Fruit fly (Drosophila melanogaster) whole organism, embryonic: ENCODE data around the gene CG1231.
A peak's percentile ranks its signal among the peaks of the same experiment; 100 is the strongest.

Experiments used
- Antp ChIP-seq: fragments of 200-800 bp; sonication (Bioruptor generic); optimal IDR thresholded peaks from 3 replicates; lab custom pipeline; 2016; ENCODE audit warnings: missing biosample characterization, missing genetic modification characterization
- B-H2 ChIP-seq: fragments of 200-800 bp; sonication (Bioruptor generic); optimal IDR thresholded peaks from 2 replicates; lab custom pipeline; 2018; ENCODE audit warnings: missing biosample characterization, mild to moderate bottlenecking, missing genetic modification characterization
- Bteb2 ChIP-seq: fragments of 200-800 bp; sonication (Bioruptor generic); optimal IDR thresholded peaks from 2 replicates; lab custom pipeline; 2016; ENCODE audit warnings: missing biosample characterization, missing genetic modification characterization
- CG10267 ChIP-seq: fragments of 200-800 bp; sonication (Bioruptor generic); optimal IDR thresholded peaks from 2 replicates; lab custom pipeline; 2018; ENCODE audit warnings: missing biosample characterization, mild to moderate bottlenecking, missing genetic modification characterization, moderate library complexity
- CG10366 ChIP-seq: fragments of 200-800 bp; sonication (Bioruptor generic); IDR thresholded peaks from 2 replicates; pipeline ENCODE4 v1.3.6; 2022; ENCODE audit warnings: missing biosample characterization, missing genetic modification characterization
- CG10979 ChIP-seq: fragments of 200-800 bp; sonication (Bioruptor generic); optimal IDR thresholded peaks from 2 replicates; lab custom pipeline; 2018; ENCODE audit warnings: missing biosample characterization, mild to moderate bottlenecking, missing genetic modification characterization, moderate library complexity
- CG12104 ChIP-seq: fragments of 200-800 bp; sonication (Bioruptor generic); optimal IDR thresholded peaks from 3 replicates; lab custom pipeline; 2016; ENCODE audit warnings: missing biosample characterization, missing genetic modification characterization
- CG12236 ChIP-seq: fragments of 200-800 bp; sonication (Bioruptor generic); optimal IDR thresholded peaks from 2 replicates; lab custom pipeline; 2016; ENCODE audit warnings: missing biosample characterization, missing genetic modification characterization
- CG1233 ChIP-seq: fragments of 200-800 bp; sonication (Bioruptor generic); optimal IDR thresholded peaks from 4 replicates; lab custom pipeline; 2018; ENCODE audit warnings: missing biosample characterization, mild to moderate bottlenecking, missing genetic modification characterization
- CG13123 ChIP-seq: fragments of 200-800 bp; sonication (Bioruptor generic); optimal IDR thresholded peaks from 2 replicates; lab custom pipeline; 2016; ENCODE audit warnings: missing biosample characterization, missing genetic modification characterization
- CG13624 ChIP-seq: fragments of 200-800 bp; sonication (Bioruptor generic); optimal IDR thresholded peaks from 2 replicates; lab custom pipeline; 2016; ENCODE audit warnings: missing biosample characterization, missing genetic modification characterization
- CG14441 ChIP-seq: fragments of 200-800 bp; sonication (Bioruptor generic); IDR thresholded peaks from 2 replicates; pipeline ENCODE4 v1.3.6; 2022; ENCODE audit warnings: missing biosample characterization, missing genetic modification characterization
- CG18011 ChIP-seq: fragments of 200-800 bp; sonication (Bioruptor generic); optimal IDR thresholded peaks from 2 replicates; lab custom pipeline; 2017; ENCODE audit warnings: missing biosample characterization, missing genetic modification characterization, mild to moderate bottlenecking, moderate library complexity, missing genotype
- CG2875 ChIP-seq: fragments of 200-800 bp; sonication (Bioruptor generic); optimal IDR thresholded peaks from 2 replicates; lab custom pipeline; 2017; ENCODE audit warnings: missing biosample characterization, mild to moderate bottlenecking, missing genetic modification characterization, missing genetic modification reagents
- CG3838 ChIP-seq: fragments of 200-800 bp; sonication (Bioruptor generic); optimal IDR thresholded peaks from 3 replicates; lab custom pipeline; 2016; ENCODE audit warnings: missing biosample characterization, missing genetic modification characterization
- CG5245 ChIP-seq: fragments of 200-800 bp; sonication (Bioruptor generic); optimal IDR thresholded peaks from 3 replicates; lab custom pipeline; 2016; ENCODE audit warnings: missing biosample characterization, missing genetic modification characterization
- CG6272 ChIP-seq: fragments of 200-800 bp; sonication (Bioruptor generic); IDR thresholded peaks from 2 replicates; pipeline ENCODE4 v1.3.6; 2022; ENCODE audit warnings: missing biosample characterization, missing genetic modification characterization
- CG6854 ChIP-seq: fragments of 200-800 bp; sonication (Bioruptor generic); optimal IDR thresholded peaks from 3 replicates; lab custom pipeline; 2017; ENCODE audit warnings: missing biosample characterization, mild to moderate bottlenecking, missing genetic modification characterization
- CG7357 ChIP-seq: fragments of 200-800 bp; sonication (Bioruptor generic); IDR thresholded peaks from 3 replicates; pipeline ENCODE4 v1.3.6; 2022; ENCODE audit warnings: missing biosample characterization, missing genetic modification characterization
- CG8765 ChIP-seq: fragments of 200-800 bp; sonication (Bioruptor generic); IDR thresholded peaks from 2 replicates; pipeline ENCODE4 v1.3.6; 2022; ENCODE audit warnings: missing biosample characterization, missing genetic modification characterization
- Ets97D ChIP-seq: fragments of 200-800 bp; sonication (Bioruptor generic); optimal IDR thresholded peaks from 3 replicates; lab custom pipeline; 2016; ENCODE audit warnings: missing biosample characterization, missing genetic modification characterization
- Fer3 ChIP-seq: fragments of 200-800 bp; sonication (Bioruptor generic); optimal IDR thresholded peaks from 2 replicates; lab custom pipeline; 2018; ENCODE audit warnings: missing biosample characterization, mild to moderate bottlenecking, missing genetic modification characterization, moderate library complexity
- H15 ChIP-seq: fragments of 200-800 bp; sonication (Bioruptor generic); IDR thresholded peaks from 3 replicates; pipeline ENCODE4 v1.3.6; 2022; ENCODE audit warnings: missing biosample characterization, missing genetic modification characterization
- H2.0 ChIP-seq: fragments of 200-800 bp; sonication (Bioruptor generic); IDR thresholded peaks from 2 replicates; pipeline ENCODE4 v1.3.6; 2022; ENCODE audit warnings: missing biosample characterization, missing genetic modification characterization
- Hey ChIP-seq: fragments of 200-800 bp; sonication (Bioruptor generic); optimal IDR thresholded peaks from 3 replicates; lab custom pipeline; 2018; ENCODE audit warnings: missing biosample characterization, mild to moderate bottlenecking, missing genetic modification characterization
- Jarid2 ChIP-seq: fragments of 200-800 bp; sonication (Bioruptor generic); optimal IDR thresholded peaks from 3 replicates; lab custom pipeline; 2017; ENCODE audit warnings: mild to moderate bottlenecking, missing biosample characterization, missing genetic modification reagents, missing genetic modification characterization
- Lhr ChIP-seq: fragments of 200-800 bp; sonication (Bioruptor generic); optimal IDR thresholded peaks from 3 replicates; lab custom pipeline; 2017; ENCODE audit warnings: mild to moderate bottlenecking, missing biosample characterization, missing genetic modification reagents, missing genetic modification characterization
- PHDP ChIP-seq: fragments of 200-800 bp; sonication (Bioruptor generic); optimal IDR thresholded peaks from 3 replicates; lab custom pipeline; 2018; ENCODE audit warnings: missing biosample characterization, mild to moderate bottlenecking, missing genetic modification characterization, moderate library complexity
- Rx ChIP-seq: fragments of 200-800 bp; sonication (Bioruptor generic); IDR thresholded peaks from 2 replicates; pipeline ENCODE4 v1.3.6; 2022; ENCODE audit warnings: missing biosample characterization, missing genetic modification characterization
- Scr ChIP-seq: fragments of 200-800 bp; sonication (Bioruptor generic); IDR thresholded peaks from 2 replicates; pipeline ENCODE4 v1.3.6; 2022; ENCODE audit warnings: missing biosample characterization, missing genetic modification characterization; ENCODE audit not compliant: partially characterized antibody
- Sin3A ChIP-seq: fragments of >200 bp; optimal IDR thresholded peaks from 2 replicates; lab custom pipeline; 2018
- YL-1 ChIP-seq: fragments of 200-800 bp; sonication (Bioruptor generic); optimal IDR thresholded peaks from 3 replicates; lab custom pipeline; 2017; ENCODE audit warnings: missing biosample characterization, mild to moderate bottlenecking, missing genetic modification characterization
- ara ChIP-seq: fragments of 200-800 bp; sonication (Bioruptor generic); IDR thresholded peaks from 2 replicates; pipeline ENCODE4 v1.3.6; 2022; ENCODE audit warnings: missing biosample characterization, missing genetic modification characterization
- ase ChIP-seq: fragments of 200-800 bp; sonication (Bioruptor generic); IDR thresholded peaks from 3 replicates; pipeline ENCODE4 v1.3.6; 2022; ENCODE audit warnings: missing biosample characterization, missing genetic modification characterization
- bowl ChIP-seq: fragments of 200-800 bp; sonication (Bioruptor generic); IDR thresholded peaks from 2 replicates; pipeline ENCODE4 v1.3.6; 2022; ENCODE audit warnings: missing biosample characterization, missing genetic modification characterization
- cato ChIP-seq: fragments of 200-800 bp; sonication (Bioruptor generic); optimal IDR thresholded peaks from 2 replicates; lab custom pipeline; 2016; ENCODE audit warnings: missing biosample characterization, missing genetic modification characterization, borderline replicate concordance
- chif ChIP-seq, 2 experiments: fragments of 200-800 bp; sonication (Bioruptor generic); optimal IDR thresholded peaks; 3 replicates each; lab custom pipeline; 2016; ENCODE audit warnings: missing biosample characterization in 2 of 2, missing genetic modification characterization in 2 of 2
- ems ChIP-seq: fragments of 200-800 bp; sonication (Bioruptor generic); optimal IDR thresholded peaks from 3 replicates; lab custom pipeline; 2016; ENCODE audit warnings: missing biosample characterization, missing genetic modification characterization
- fd102C ChIP-seq: fragments of 200-800 bp; sonication (Bioruptor generic); optimal IDR thresholded peaks from 2 replicates; lab custom pipeline; 2018; ENCODE audit warnings: missing biosample characterization, mild to moderate bottlenecking, missing genetic modification characterization, moderate library complexity
- fu2 ChIP-seq: fragments of 200-800 bp; sonication (Bioruptor generic); optimal IDR thresholded peaks from 2 replicates; lab custom pipeline; 2016; ENCODE audit warnings: missing biosample characterization, missing genetic modification characterization
- grau ChIP-seq: fragments of 200-800 bp; optimal IDR thresholded peaks from 3 replicates; lab custom pipeline; 2019; ENCODE audit warnings: missing biosample characterization, mild to moderate bottlenecking, missing genetic modification characterization, moderate library complexity
- onecut ChIP-seq: fragments of 200-800 bp; sonication (Bioruptor generic); IDR thresholded peaks from 2 replicates; pipeline ENCODE4 v1.3.6; 2022; ENCODE audit warnings: missing biosample characterization, missing genetic modification characterization
- pita ChIP-seq: fragments of 200-800 bp; sonication (Bioruptor generic); optimal IDR thresholded peaks from 2 replicates; lab custom pipeline; 2017; ENCODE audit warnings: missing biosample characterization, mild to moderate bottlenecking, missing genetic modification characterization
- pnt ChIP-seq: fragments of 200-800 bp; sonication (Bioruptor generic); optimal IDR thresholded peaks from 3 replicates; lab custom pipeline; 2016; ENCODE audit warnings: missing biosample characterization, missing genetic modification characterization
- schlank ChIP-seq: fragments of 200-800 bp; sonication (Bioruptor generic); optimal IDR thresholded peaks from 2 replicates; lab custom pipeline; 2018; ENCODE audit warnings: missing biosample characterization, mild to moderate bottlenecking, missing genetic modification characterization
- sna ChIP-seq: fragments of 200-800 bp; sonication (Bioruptor generic); IDR thresholded peaks from 2 replicates; pipeline ENCODE4 v1.3.6; 2022; ENCODE audit warnings: missing biosample characterization, missing genetic modification characterization; ENCODE audit not compliant: partially characterized antibody
- tio ChIP-seq: fragments of 200-800 bp; sonication (Bioruptor generic); optimal IDR thresholded peaks from 2 replicates; lab custom pipeline; 2017; ENCODE audit warnings: missing biosample characterization, missing genetic modification characterization, inconsistent platforms
- tx ChIP-seq: fragments of 200-800 bp; sonication (Bioruptor generic); optimal IDR thresholded peaks from 2 replicates; lab custom pipeline; 2016; ENCODE audit warnings: missing biosample characterization, missing genetic modification characterization
- yki ChIP-seq: fragments of >200 bp; optimal IDR thresholded peaks from 3 replicates; lab custom pipeline; 2018
- z ChIP-seq: fragments of 200-800 bp; sonication (Bioruptor generic); IDR thresholded peaks from 3 replicates; pipeline ENCODE4 v1.3.6; 2022; ENCODE audit warnings: missing biosample characterization, missing genetic modification characterization
- zfh2 ChIP-seq: fragments of 200-800 bp; sonication (Bioruptor generic); optimal IDR thresholded peaks from 2 replicates; lab custom pipeline; 2016; ENCODE audit warnings: missing biosample characterization, missing genetic modification characterization

CG1231 gene

dm6 chr3L:350651-351228 is 5.5 kb upstream of the CG1231 start (continued):
- TF ChIP-seq B-H2 (GFP tag; lab: Kevin White, UChicago) (no peak), Jarid2 (GFP tag; lab: Kevin White, UChicago) (peak; percentile 14), grau (peak; percentile 73), CG12236 (GFP tag; lab: Kevin White, UChicago) (no peak), Lhr (no peak), ems (GFP tag; lab: Kevin White, UChicago) (peak; percentile 70), CG13624 (GFP tag; lab: Kevin White, UChicago) (peak; percentile 83), Antp (GFP tag; lab: Kevin White, UChicago) (peak; percentile 4), Rx (GFP tag; lab: Robert Waterston, UW) (peak; percentile 55; the same call in 1 of the 2 replicates), fd102C (GFP tag; lab: Kevin White, UChicago) (no peak), CG12104 (GFP tag; lab: Kevin White, UChicago) (no peak), CG3838 (GFP tag; lab: Kevin White, UChicago) (no peak), chif (GFP tag; optimal IDR thresholded peaks at IDR 0.05; lab: Kevin White, UChicago) (peak in 1 of 2 experiments; percentile 32), CG10267 (peak; percentile 76), YL-1 (GFP tag; lab: Kevin White, UChicago) (no peak), onecut (GFP tag; lab: Robert Waterston, UW) (no peak), CG7357 (GFP tag; lab: Robert Waterston, UW) (peak; percentile 65; the same call in 2 of the 3 replicates), Ets97D (GFP tag; lab: Kevin White, UChicago) (peak; percentile 52), Sin3A (lab: Kevin White, UChicago) (no peak), pnt (GFP tag; lab: Kevin White, UChicago) (peak; percentile 17), z (GFP tag; lab: Robert Waterston, UW) (no peak), tx (GFP tag; lab: Kevin White, UChicago) (peak; percentile 37), tio (GFP tag; lab: Kevin White, UChicago) (no peak), Fer3 (tag; lab: Kevin White, UChicago) (peak; percentile 84), pita (no peak), ara (GFP tag; lab: Robert Waterston, UW) (peak; percentile 70), CG10366 (peak; percentile 65), CG1233 (GFP tag; lab: Kevin White, UChicago) (peak; percentile 73), Bteb2 (GFP tag; lab: Kevin White, UChicago) (peak; percentile 43), zfh2 (peak; percentile 12), CG8765 (GFP tag; lab: Robert Waterston, UW) (0 out of 2 replicates have a peak, but pooled peaks have one; percentile 43), yki (lab: Kevin White, UChicago) (no peak), CG5245 (GFP tag; lab: Kevin White, UChicago) (peak; percentile 67), CG14441 (GFP tag; lab: Robert Waterston, UW) (peak; percentile 83), CG10979 (tag; lab: Kevin White, UChicago) (peak; percentile 82), PHDP (tag; lab: Kevin White, UChicago) (no peak), CG18011 (no peak), Hey (tag; lab: Kevin White, UChicago) (no peak), CG13123 (GFP tag; lab: Kevin White, UChicago) (no peak), Scr (GFP tag; lab: Robert Waterston, UW) (no peak), ase (GFP tag; lab: Robert Waterston, UW) (peak; percentile 69; the same call in 2 of the 3 replicates), bowl (no peak), fu2 (GFP tag; lab: Kevin White, UChicago) (no peak), schlank (tag; lab: Kevin White, UChicago) (no peak), H15 (peak; percentile 56; the same call in 2 of the 3 replicates), H2.0 (GFP tag; lab: Robert Waterston, UW) (peak; percentile 76), CG6854 (GFP tag; lab: Kevin White, UChicago) (peak; percentile 0), sna (GFP tag; lab: Robert Waterston, UW) (no peak), CG6272 (peak; percentile 69), cato (GFP tag; lab: Kevin White, UChicago) (peak; percentile 15), CG2875 (GFP tag; lab: Kevin White, UChicago) (peak; percentile 32)
